Fruit fly (Drosophila melanogaster) whole organism, embryonic: Measurements from ENCODE around the gene LanB1.

Experiments
- Abd-B ChIP-seq: fragments of 200-800 bp; sonication (Bioruptor generic); optimal IDR thresholded peaks from 2 replicates; lab custom pipeline; 2018; ENCODE audit warnings: missing biosample characterization, mild to moderate bottlenecking, missing genetic modification characterization, moderate library complexity
- Antp ChIP-seq: fragments of 200-800 bp; sonication (Bioruptor generic); optimal IDR thresholded peaks from 3 replicates; lab custom pipeline; 2016; ENCODE audit warnings: missing biosample characterization, missing genetic modification characterization
- BEAF-32 ChIP-seq: fragments of 200-800 bp; sonication (Bioruptor generic); optimal IDR thresholded peaks from 3 replicates; lab custom pipeline; 2017; ENCODE audit warnings: missing biosample characterization, missing genetic modification characterization, mild to moderate bottlenecking, moderate library complexity, missing genetic modification reagents
- CG10431 ChIP-seq: fragments of 200-800 bp; sonication (Bioruptor generic); optimal IDR thresholded peaks from 3 replicates; lab custom pipeline; 2018; ENCODE audit warnings: missing biosample characterization, mild to moderate bottlenecking, missing genetic modification characterization
- CG10543 ChIP-seq: fragments of 200-800 bp; sonication (Bioruptor generic); optimal IDR thresholded peaks from 3 replicates; lab custom pipeline; 2017; ENCODE audit warnings: missing biosample characterization, mild to moderate bottlenecking, missing genetic modification characterization, moderate library complexity
- CG13775 ChIP-seq: fragments of 200-800 bp; sonication (Bioruptor generic); optimal IDR thresholded peaks from 3 replicates; lab custom pipeline; 2017; ENCODE audit warnings: missing biosample characterization, mild to moderate bottlenecking, missing genetic modification characterization
- CG16815 ChIP-seq: fragments of 200-800 bp; sonication (Bioruptor generic); optimal IDR thresholded peaks from 3 replicates; lab custom pipeline; 2017; ENCODE audit warnings: missing biosample characterization, mild to moderate bottlenecking, missing genetic modification characterization
- CG17829 ChIP-seq: fragments of 200-800 bp; optimal IDR thresholded peaks from 2 replicates; lab custom pipeline; 2019; ENCODE audit warnings: missing biosample characterization, mild to moderate bottlenecking, missing genetic modification characterization, moderate library complexity
- CG2129 ChIP-seq: fragments of 200-800 bp; sonication (Bioruptor generic); IDR thresholded peaks from 2 replicates; pipeline ENCODE4 v1.3.6; 2022; ENCODE audit warnings: missing biosample characterization, missing genetic modification characterization; ENCODE audit not compliant: partially characterized antibody
- CG32767 ChIP-seq: fragments of 200-800 bp; sonication (Bioruptor generic); IDR thresholded peaks from 2 replicates; pipeline ENCODE4 v1.3.6; 2022; ENCODE audit warnings: missing biosample characterization, missing genetic modification characterization
- CG3407 ChIP-seq: fragments of 200-800 bp; sonication (Bioruptor generic); optimal IDR thresholded peaks from 2 replicates; lab custom pipeline; 2018; ENCODE audit warnings: missing biosample characterization, mild to moderate bottlenecking, missing genetic modification characterization
- CG43689 ChIP-seq: fragments of 200-800 bp; sonication (Bioruptor generic); IDR thresholded peaks from 2 replicates; pipeline ENCODE4 v1.3.6; 2022; ENCODE audit warnings: missing biosample characterization, missing genetic modification characterization
- CG5245 ChIP-seq: fragments of 200-800 bp; sonication (Bioruptor generic); optimal IDR thresholded peaks from 3 replicates; lab custom pipeline; 2016; ENCODE audit warnings: missing biosample characterization, missing genetic modification characterization
- CG6813 ChIP-seq: fragments of 200-800 bp; sonication (Bioruptor generic); optimal IDR thresholded peaks from 2 replicates; lab custom pipeline; 2017; ENCODE audit warnings: missing biosample characterization, missing genetic modification characterization, mild to moderate bottlenecking, moderate library complexity, missing genetic modification reagents
- CG7357 ChIP-seq: fragments of 200-800 bp; sonication (Bioruptor generic); IDR thresholded peaks from 3 replicates; pipeline ENCODE4 v1.3.6; 2022; ENCODE audit warnings: missing biosample characterization, missing genetic modification characterization
- CG8089 ChIP-seq: fragments of 200-800 bp; sonication (Bioruptor generic); optimal IDR thresholded peaks from 3 replicates; lab custom pipeline; 2016; ENCODE audit warnings: missing biosample characterization, missing genetic modification characterization
- CTCF ChIP-seq: fragments of 200-800 bp; sonication (Bioruptor generic); optimal IDR thresholded peaks from 2 replicates; lab custom pipeline; 2017; ENCODE audit warnings: missing biosample characterization, mild to moderate bottlenecking, missing genetic modification characterization, moderate library complexity
- D19A ChIP-seq: fragments of 200-800 bp; optimal IDR thresholded peaks from 3 replicates; lab custom pipeline; 2019; ENCODE audit warnings: missing biosample characterization, mild to moderate bottlenecking, missing genetic modification characterization, moderate library complexity
- D19B ChIP-seq: fragments of 200-800 bp; sonication (Bioruptor generic); optimal IDR thresholded peaks from 2 replicates; lab custom pipeline; 2017; ENCODE audit warnings: missing biosample characterization, mild to moderate bottlenecking, missing genetic modification characterization
- Dip2 ChIP-seq: fragments of 200-800 bp; sonication (Bioruptor generic); IDR thresholded peaks from 2 replicates; pipeline ENCODE4 v1.3.6; 2022; ENCODE audit warnings: missing biosample characterization, missing genetic modification characterization
- Dref ChIP-seq: fragments of 200-800 bp; sonication (Bioruptor generic); IDR thresholded peaks from 2 replicates; pipeline ENCODE4 v1.3.6; 2022; ENCODE audit warnings: missing biosample characterization, missing genetic modification characterization
- Drgx ChIP-seq: fragments of 200-800 bp; sonication (Bioruptor generic); IDR thresholded peaks from 2 replicates; pipeline ENCODE4 v1.3.6; 2022; ENCODE audit warnings: missing biosample characterization, missing genetic modification characterization
- Elba2 ChIP-seq: fragments of 200-800 bp; sonication (Bioruptor generic); optimal IDR thresholded peaks from 3 replicates; lab custom pipeline; 2016; ENCODE audit warnings: missing biosample characterization, missing genetic modification characterization
- Hey ChIP-seq: fragments of 200-800 bp; sonication (Bioruptor generic); optimal IDR thresholded peaks from 3 replicates; lab custom pipeline; 2018; ENCODE audit warnings: missing biosample characterization, mild to moderate bottlenecking, missing genetic modification characterization
- Hr3 ChIP-seq: fragments of 200-800 bp; sonication (Bioruptor generic); optimal IDR thresholded peaks from 3 replicates; lab custom pipeline; 2016; ENCODE audit warnings: missing biosample characterization, missing genetic modification characterization
- Hr78 ChIP-seq, 2 experiments: fragments of 200-800 bp in 1 of 2; fragments of >200 bp in 1 of 2; sonication (Bioruptor generic) in 1 of 2; optimal IDR thresholded peaks; 2 replicates each; lab custom pipeline; 2017 to 2019; ENCODE audit warnings: missing biosample characterization in 2 of 2, missing genetic modification characterization in 2 of 2, mild to moderate bottlenecking in 1 of 2, moderate library complexity in 1 of 2
- Max ChIP-seq: fragments of 200-800 bp; sonication (Bioruptor generic); optimal IDR thresholded peaks from 2 replicates; lab custom pipeline; 2016; ENCODE audit warnings: missing biosample characterization, mild to moderate bottlenecking, missing genetic modification characterization
- Opbp ChIP-seq: fragments of 200-800 bp; sonication (Bioruptor generic); IDR thresholded peaks from 3 replicates; pipeline ENCODE4 v1.3.6; 2022; ENCODE audit warnings: missing biosample characterization, missing genetic modification characterization; ENCODE audit not compliant: partially characterized antibody
- Pdp1 ChIP-seq, 2 experiments: fragments of 200-800 bp; sonication (Bioruptor generic); optimal IDR thresholded peaks; 3 replicates each; lab custom pipeline; 2016; ENCODE audit warnings: missing biosample characterization in 2 of 2, missing genetic modification characterization in 2 of 2, mild to moderate bottlenecking in 1 of 2, moderate library complexity in 1 of 2
- Poxn ChIP-seq: fragments of 200-800 bp; sonication (Bioruptor generic); IDR thresholded peaks from 2 replicates; pipeline ENCODE4 v1.3.6; 2022; ENCODE audit warnings: missing biosample characterization, missing genetic modification characterization
- Rfx ChIP-seq: fragments of 200-800 bp; sonication (Bioruptor generic); IDR thresholded peaks from 2 replicates; pipeline ENCODE4 v1.3.6; 2022; ENCODE audit warnings: missing biosample characterization, missing genetic modification characterization
- Stat92E ChIP-seq, 3 experiments: fragments of >200 bp in 2 of 3; fragments of 200-800 bp in 1 of 3; sonication (Bioruptor generic) in 1 of 3; optimal IDR thresholded peaks; 2 replicates each; lab custom pipeline; 2017 to 2019; ENCODE audit warnings: missing biosample characterization in 3 of 3, missing genetic modification characterization in 3 of 3, mild to moderate bottlenecking in 1 of 3, moderate library complexity in 1 of 3
- TFAM ChIP-seq: fragments of 200-800 bp; sonication (Bioruptor generic); optimal IDR thresholded peaks from 2 replicates; lab custom pipeline; 2017; ENCODE audit warnings: missing biosample characterization, missing genetic modification characterization, inconsistent platforms
- ac ChIP-seq: fragments of 200-800 bp; sonication (Bioruptor generic); optimal IDR thresholded peaks from 3 replicates; lab custom pipeline; 2017; ENCODE audit warnings: missing biosample characterization, mild to moderate bottlenecking, missing genetic modification characterization
- chm ChIP-seq: fragments of 200-800 bp; sonication (Bioruptor generic); IDR thresholded peaks from 2 replicates; pipeline ENCODE4 v1.3.6; 2022; ENCODE audit warnings: missing biosample characterization, missing genetic modification characterization
- cwo ChIP-seq: fragments of 200-800 bp; sonication (Bioruptor generic); optimal IDR thresholded peaks from 3 replicates; lab custom pipeline; 2017; ENCODE audit warnings: missing biosample characterization, missing genetic modification characterization, mild to moderate bottlenecking, moderate library complexity, missing genetic modification reagents
- dmrt99B ChIP-seq: fragments of 200-800 bp; sonication (Bioruptor generic); optimal IDR thresholded peaks from 2 replicates; lab custom pipeline; 2018; ENCODE audit warnings: missing biosample characterization, mild to moderate bottlenecking, missing genetic modification characterization, moderate library complexity
- dpn ChIP-seq, 2 experiments: fragments of 200-800 bp; sonication (Bioruptor generic); optimal IDR thresholded peaks; 3 replicates each; lab custom pipeline; 2016; ENCODE audit warnings: missing biosample characterization in 2 of 2, missing genetic modification characterization in 2 of 2
- fd3F ChIP-seq: fragments of 200-800 bp; sonication (Bioruptor generic); optimal IDR thresholded peaks from 2 replicates; lab custom pipeline; 2018; ENCODE audit warnings: missing biosample characterization, mild to moderate bottlenecking, missing genetic modification characterization, moderate library complexity
- inv ChIP-seq: fragments of 200-800 bp; sonication (Bioruptor generic); IDR thresholded peaks from 2 replicates; pipeline ENCODE4 v1.3.6; 2022; ENCODE audit warnings: missing biosample characterization, missing genetic modification characterization; ENCODE audit not compliant: partially characterized antibody
- scrt ChIP-seq: fragments of 200-800 bp; sonication (Bioruptor generic); optimal IDR thresholded peaks from 2 replicates; lab custom pipeline; 2018; ENCODE audit warnings: missing biosample characterization, mild to moderate bottlenecking, missing genetic modification characterization, moderate library complexity
- sd ChIP-seq: fragments of 200-800 bp; sonication (Bioruptor generic); optimal IDR thresholded peaks from 3 replicates; lab custom pipeline; 2018; ENCODE audit warnings: missing biosample characterization, mild to moderate bottlenecking, missing genetic modification characterization, moderate library complexity
- sens-2 ChIP-seq: fragments of 200-800 bp; sonication (Bioruptor generic); IDR thresholded peaks from 2 replicates; pipeline ENCODE4 v1.3.6; 2022; ENCODE audit warnings: missing biosample characterization, missing genetic modification characterization
- sqz ChIP-seq: fragments of 200-800 bp; sonication (Bioruptor generic); optimal IDR thresholded peaks from 3 replicates; lab custom pipeline; 2018; ENCODE audit warnings: missing biosample characterization, mild to moderate bottlenecking, missing genetic modification characterization
- tin ChIP-seq: fragments of 200-800 bp; sonication (Bioruptor generic); optimal IDR thresholded peaks from 3 replicates; lab custom pipeline; 2016; ENCODE audit warnings: missing biosample characterization, missing genetic modification characterization
- zfh2 ChIP-seq: fragments of 200-800 bp; sonication (Bioruptor generic); optimal IDR thresholded peaks from 2 replicates; lab custom pipeline; 2016; ENCODE audit warnings: missing biosample characterization, missing genetic modification characterization

The LanB1 gene

dm6 chr2L:7788952-7789466 lies 22.2 kb upstream of the LanB1 start (continued):
- no peak for TF ChIP-seq ac (GFP tag; lab: Kevin White, UChicago)
- TF ChIP-seq tin = no peak
- TF ChIP-seq sqz (GFP tag; lab: Kevin White, UChicago) = no peak
- TF ChIP-seq CG32767 = no peak
- TF ChIP-seq Poxn = no peak
- TF ChIP-seq CG43689 (GFP tag; lab: Robert Waterston, UW) = no peak
- TF ChIP-seq D19A = no peak
- TF ChIP-seq zfh2 = no peak
- TF ChIP-seq scrt (GFP tag; lab: Kevin White, UChicago) = no peak
- TF ChIP-seq Drgx = no peak
- no peak for TF ChIP-seq CG5245
- TF ChIP-seq sens-2 (GFP tag; lab: Robert Waterston, UW) = no peak
- TF ChIP-seq dmrt99B (tag; lab: Kevin White, UChicago) = no peak
- TF ChIP-seq, all 482 proteins: peak for 13

- no peak for TF ChIP-seq CG6813 (GFP tag; lab: Kevin White, UChicago)
- TF ChIP-seq CG16815 (GFP tag; lab: Kevin White, UChicago) = no peak
- TF ChIP-seq CG17829 (tag; lab: Kevin White, UChicago) = no peak
- TF ChIP-seq cwo = no peak
- no peak for TF ChIP-seq CG2129 (GFP tag; lab: Robert Waterston, UW)
- TF ChIP-seq CG3407 (GFP tag; lab: Kevin White, UChicago) = no peak
- TF ChIP-seq Hey = no peak
- TF ChIP-seq BEAF-32 (GFP tag; lab: Kevin White, UChicago) = no peak
- no peak for TF ChIP-seq CG8089 (GFP tag; lab: Kevin White, UChicago)
- TF ChIP-seq Pdp1 (GFP tag; optimal IDR thresholded peaks at IDR 0.05; lab: Kevin White, UChicago) = peak in 1 of 2 experiments; percentile 87
- no peak for TF ChIP-seq CG10431 (GFP tag; lab: Kevin White, UChicago)
- TF ChIP-seq fd3F (GFP tag; lab: Kevin White, UChicago) = no peak
- TF ChIP-seq CG10543 = no peak
- peak in 1 of 2 experiments; percentile 74 for TF ChIP-seq Hr78 (GFP tag; optimal IDR thresholded peaks at IDR 0.05; lab: Kevin White, UChicago)
- TF ChIP-seq Antp (GFP tag; lab: Kevin White, UChicago) = no peak
- TF ChIP-seq sd (tag; lab: Kevin White, UChicago) = peak; percentile 19
- no peak for TF ChIP-seq inv (GFP tag; lab: Robert Waterston, UW)
- TF ChIP-seq Elba2 (GFP tag; lab: Kevin White, UChicago) = no peak
- TF ChIP-seq Hr3 (GFP tag; lab: Kevin White, UChicago) = no peak
- no peak for TF ChIP-seq D19B (GFP tag; lab: Kevin White, UChicago)
- TF ChIP-seq Opbp (GFP tag; lab: Robert Waterston, UW) = 0 out of 3 replicates have a peak, but pooled peaks have one; percentile 37
- TF ChIP-seq CTCF (GFP tag; lab: Kevin White, UChicago) = no peak
- TF ChIP-seq Rfx (GFP tag; lab: Robert Waterston, UW) = no peak
- no peak for TF ChIP-seq chm (GFP tag; lab: Robert Waterston, UW)
- no peak for TF ChIP-seq Max
- TF ChIP-seq dpn (GFP tag; optimal IDR thresholded peaks at IDR 0.05; lab: Kevin White, UChicago) = no peak
- no peak for TF ChIP-seq CG13775 (GFP tag; lab: Kevin White, UChicago)
- TF ChIP-seq Stat92E (GFP tag; optimal IDR thresholded peaks at IDR 0.05; lab: Kevin White, UChicago) = no peak
- no peak for TF ChIP-seq Dref (GFP tag; lab: Robert Waterston, UW)
- no peak for TF ChIP-seq Dip2 (GFP tag; lab: Robert Waterston, UW)
- TF ChIP-seq TFAM (GFP tag; lab: Kevin White, UChicago) = no peak
- no peak for TF ChIP-seq Abd-B (GFP tag; lab: Kevin White, UChicago)
- no peak for TF ChIP-seq CG7357 (GFP tag; lab: Robert Waterston, UW)
Observed at dm6 chr2L:7790081-7790447, 21.2 kb upstream of the LanB1 start.
